Worm (Caenorhabditis elegans): ENCODE results near the gene ZK6.8.

Gene ZK6.8

ce11 chrV:385488-385887 lies 3.8 kb downstream of the ZK6.8 start, which contains the start of gene lipl-5:
lipl-5 (plus strand) TSS chrV:385746.
- TF ChIP-seq pha-4 (tag; optimal IDR thresholded peaks at IDR 0.05) (peak; percentile 54), unc-39 (tag; optimal IDR thresholded peaks at IDR 0.05) (no peak), jun-1 (tag; optimal IDR thresholded peaks at IDR 0.05) (peak; percentile 45), tbx-2 (tag; optimal IDR thresholded peaks at IDR 0.05) (no peak), nhr-12 (tag; optimal IDR thresholded peaks at IDR 0.05) (no peak), nhr-11 (tag; optimal IDR thresholded peaks at IDR 0.05) (no peak), pqm-1 (tag; optimal IDR thresholded peaks at IDR 0.05) (peak; percentile 90), elt-1 (tag; optimal IDR thresholded peaks at IDR 0.05) (no peak), ztf-4 (tag; optimal IDR thresholded peaks at IDR 0.05) (no peak), nhr-28 (tag; optimal IDR thresholded peaks at IDR 0.05) (no peak), elt-2 (tag; optimal IDR thresholded peaks at IDR 0.05) (peak; percentile 96)

ce11 chrV:388397-388796 lies 6.7 kb downstream of the ZK6.8 start, which contains the start of gene ZK6.6:
ZK6.6 (plus strand) TSS chrV:388697.
- no peak for TF ChIP-seq nhr-67 (tag; optimal IDR thresholded peaks at IDR 0.05)
- TF ChIP-seq ama-1 (optimal IDR thresholded peaks at IDR 0.05), result no peak
- no peak for TF ChIP-seq lin-15B (tag; optimal IDR thresholded peaks at IDR 0.05)
- TF ChIP-seq unc-39 (tag; optimal IDR thresholded peaks at IDR 0.05), result no peak
- no peak for TF ChIP-seq nhr-12 (tag; optimal IDR thresholded peaks at IDR 0.05)
- no peak for TF ChIP-seq elt-1 (tag; optimal IDR thresholded peaks at IDR 0.05)
- TF ChIP-seq nhr-76 (tag; optimal IDR thresholded peaks at IDR 0.05), result no peak
- TF ChIP-seq fos-1 (tag; optimal IDR thresholded peaks at IDR 0.05), result no peak
- TF ChIP-seq nhr-25 (tag; optimal IDR thresholded peaks at IDR 0.05), result no peak
- no peak for TF ChIP-seq hmg-11 (tag; optimal IDR thresholded peaks at IDR 0.05)

- TF ChIP-seq snpc-4 (tag; optimal IDR thresholded peaks at IDR 0.05) (no peak), tbx-2 (tag; optimal IDR thresholded peaks at IDR 0.05) (no peak), ceh-9 (tag; optimal IDR thresholded peaks at IDR 0.05) (no peak), nhr-12 (tag; optimal IDR thresholded peaks at IDR 0.05) (no peak), nfya-1 (tag; optimal IDR thresholded peaks at IDR 0.05; ENCODE audit: insufficient read depth) (no peak), ceh-28 (tag; optimal IDR thresholded peaks at IDR 0.05) (no peak), ZK546.5 (tag; optimal IDR thresholded peaks at IDR 0.05) (no peak), pqm-1 (tag; optimal IDR thresholded peaks at IDR 0.05) (no peak), skn-1 (tag; optimal IDR thresholded peaks at IDR 0.05) (no peak), nhr-25 (tag; optimal IDR thresholded peaks at IDR 0.05) (no peak), nhr-43 (tag; optimal IDR thresholded peaks at IDR 0.05; ENCODE audit: poor library complexity, severe bottlenecking) (no peak), lin-39 (tag; optimal IDR thresholded peaks at IDR 0.05) (no peak), nhr-11 (tag; optimal IDR thresholded peaks at IDR 0.05) (no peak), elt-1 (tag; optimal IDR thresholded peaks at IDR 0.05) (no peak), elt-3 (tag; optimal IDR thresholded peaks at IDR 0.05) (no peak), mml-1 (tag; optimal IDR thresholded peaks at IDR 0.05) (no peak)
Measured at ce11 chrV:392199-392678, 10.5 kb downstream of the ZK6.8 start, which contains the start of gene nhr-254. nhr-254 (plus strand) TSS chrV:392628.

DNA sequence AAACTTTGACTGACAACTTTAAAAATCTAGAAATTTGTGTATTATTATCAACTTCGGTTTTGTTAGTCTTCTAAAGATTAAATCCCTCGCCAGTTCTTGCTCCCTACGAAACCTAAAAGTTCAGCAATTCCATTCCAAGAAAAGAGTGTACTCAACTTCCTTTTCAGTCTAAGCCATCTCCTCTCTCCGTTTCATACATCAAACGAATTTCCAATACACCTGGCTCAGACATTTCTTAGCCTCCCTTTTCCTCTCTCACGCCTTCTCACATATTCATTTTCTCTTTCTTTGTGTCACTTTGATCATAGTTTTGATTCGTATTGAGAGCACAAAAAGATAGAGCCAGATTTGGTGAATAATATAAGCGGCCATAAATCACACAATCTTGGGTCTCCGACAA lies 14.6 kb downstream of the ZK6.8 start, which contains the start of gene nhr-253:
TSS of gene nhr-253 (plus strand) at position 285 of the 400 bp plus-strand sequence.
- no peak for TF ChIP-seq elt-2 (tag; optimal IDR thresholded peaks at IDR 0.05)
- peak; percentile 46 for TF ChIP-seq nhr-11 (tag; optimal IDR thresholded peaks at IDR 0.05)

DNA sequence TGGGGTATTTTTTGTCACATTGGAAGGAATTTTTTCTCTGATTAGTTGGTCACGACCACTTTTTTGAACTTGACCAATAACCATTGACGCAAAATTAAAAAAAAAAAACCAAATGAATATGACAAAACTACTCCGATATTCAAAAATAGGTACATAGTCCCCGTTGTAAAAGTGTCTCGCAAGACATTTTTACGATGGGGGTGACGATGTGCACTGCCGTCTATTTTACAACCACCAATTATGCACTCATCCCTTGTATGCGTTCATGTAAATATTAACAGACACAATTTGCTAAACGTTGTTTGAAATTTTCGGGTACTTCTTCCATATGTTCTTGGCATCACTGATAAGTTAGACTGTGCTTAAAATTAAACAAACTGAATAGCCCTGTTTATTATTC lies 18.0 kb downstream of the ZK6.8 start, which contains the start of gene scl-27:
TSS of gene scl-27 (plus strand) at position 301 of the 400 bp plus-strand sequence.
- TF ChIP-seq ceh-9 (tag; optimal IDR thresholded peaks at IDR 0.05) (no peak), egl-5 (tag; optimal IDR thresholded peaks at IDR 0.05) (no peak), nhr-237 (tag; optimal IDR thresholded peaks at IDR 0.05) (no peak), nhr-28 (tag; optimal IDR thresholded peaks at IDR 0.05) (no peak), ZK546.5 (tag; optimal IDR thresholded peaks at IDR 0.05) (no peak), jun-1 (tag; optimal IDR thresholded peaks at IDR 0.05) (no peak), ceh-82 (tag; optimal IDR thresholded peaks at IDR 0.05) (no peak), ama-1 (optimal IDR thresholded peaks at IDR 0.05) (no peak), nfya-1 (tag; optimal IDR thresholded peaks at IDR 0.05; ENCODE audit: insufficient read depth) (no peak), fkh-2 (tag; optimal IDR thresholded peaks at IDR 0.05) (no peak), ceh-16 (tag; optimal IDR thresholded peaks at IDR 0.05) (no peak), egl-27 (tag; optimal IDR thresholded peaks at IDR 0.05) (no peak)

Data from whole organism, L3 larva.